Worm (Caenorhabditis elegans): ENCODE data around the gene F57G4.11.
A peak's percentile ranks its signal among the peaks of the same experiment; 100 is the strongest.

F57G4.11 gene

ce11 chrV:17650427-17650826 is 25.4 kb downstream of the F57G4.11 start, which contains the start of gene fbxa-192 (continued):
- TF ChIP-seq hmg-20 (GFP tag; IDR thresholded peaks at IDR 0.05) (no peak), efl-1 (GFP tag; optimal IDR thresholded peaks at IDR 0.05) (no peak)

ce11 chrV:17655205-17655604 is 30.2 kb downstream of the F57G4.11 start:
- no peak for TF ChIP-seq F55B11.4 (tag; optimal IDR thresholded peaks at IDR 0.05; ENCODE audit: borderline replicate concordance, insufficient read depth)
- TF ChIP-seq ekl-4 (GFP tag; IDR thresholded peaks at IDR 0.05): no peak
- TF ChIP-seq C06A6.2 (GFP tag; conservative IDR thresholded peaks at IDR 0.05): no peak
- TF ChIP-seq ama-1 (optimal IDR thresholded peaks at IDR 0.05): no peak
- TF ChIP-seq ama-1 (GFP tag; optimal IDR thresholded peaks at IDR 0.05): no peak
- TF ChIP-seq hsf-1 (GFP tag; IDR thresholded peaks at IDR 0.05): 0 out of 2 replicates have a peak, but pooled peaks have one; percentile 25
- TF ChIP-seq F33H1.4 (GFP tag; IDR thresholded peaks at IDR 0.05): no peak
- no peak for TF ChIP-seq gei-17 (GFP tag; optimal IDR thresholded peaks at IDR 0.05)
- TF ChIP-seq lir-1 (GFP tag; conservative IDR thresholded peaks at IDR 0.05): no peak
- TF ChIP-seq nhr-179 (tag; optimal IDR thresholded peaks at IDR 0.05): no peak
- no peak for TF ChIP-seq snpc-4 (GFP tag; optimal IDR thresholded peaks at IDR 0.05)
- TF ChIP-seq snpc-4 (tag; optimal IDR thresholded peaks at IDR 0.05): no peak
- TF ChIP-seq ztf-6 (GFP tag; IDR thresholded peaks at IDR 0.05): no peak
- peak; percentile 2 for TF ChIP-seq F49E8.2 (tag; optimal IDR thresholded peaks at IDR 0.05; ENCODE audit: insufficient read depth)
- TF ChIP-seq D2030.7 (GFP tag; IDR thresholded peaks at IDR 0.05): peak; percentile 48; the same call in 1 of the 2 replicates
- peak; percentile 64 for TF ChIP-seq madf-6 (GFP tag; IDR thresholded peaks at IDR 0.05)
- TF ChIP-seq lsl-1 (GFP tag; optimal IDR thresholded peaks at IDR 0.05): peak; percentile 75

ce11 chrV:17658824-17659223 is 33.8 kb downstream of the F57G4.11 start:
- no peak for TF ChIP-seq nfya-2 (GFP tag; IDR thresholded peaks at IDR 0.05)
- no peak for TF ChIP-seq hmg-20 (GFP tag; IDR thresholded peaks at IDR 0.05)
- TF ChIP-seq hmg-1.2 (GFP tag; IDR thresholded peaks at IDR 0.05): no peak
- no peak for TF ChIP-seq hlh-12 (tag; optimal IDR thresholded peaks at IDR 0.05)
- no peak for TF ChIP-seq let-607 (tag; optimal IDR thresholded peaks at IDR 0.05)
- no peak for TF ChIP-seq sptf-2 (GFP tag; optimal IDR thresholded peaks at IDR 0.05)
- TF ChIP-seq ceh-91 (GFP tag; IDR thresholded peaks at IDR 0.05): 0 out of 2 replicates have a peak, but pooled peaks have one; percentile 16
- TF ChIP-seq aptf-2 (GFP tag; conservative IDR thresholded peaks at IDR 0.05): no peak
- no peak for TF ChIP-seq B0261.1 (tag; optimal IDR thresholded peaks at IDR 0.05)
- no peak for TF ChIP-seq ZK185.1 (tag; optimal IDR thresholded peaks at IDR 0.05; ENCODE audit: poor library complexity, severe bottlenecking)
- no peak for TF ChIP-seq dpff-1 (tag; optimal IDR thresholded peaks at IDR 0.05)
- TF ChIP-seq T07F8.4 (tag; optimal IDR thresholded peaks at IDR 0.05): no peak
- no peak for TF ChIP-seq unc-62 (GFP tag; optimal IDR thresholded peaks at IDR 0.05)
- peak; percentile 88 for TF ChIP-seq lsl-1 (GFP tag; optimal IDR thresholded peaks at IDR 0.05)
- TF ChIP-seq Y95B8A.8 (GFP tag; IDR thresholded peaks at IDR 0.05): no peak
- TF ChIP-seq nhr-27 (tag; optimal IDR thresholded peaks at IDR 0.05): no peak
- TF ChIP-seq D2030.7 (GFP tag; IDR thresholded peaks at IDR 0.05): peak; percentile 48
- peak; percentile 56 for TF ChIP-seq xnd-1 (tag; optimal IDR thresholded peaks at IDR 0.05)
- TF ChIP-seq Y56A3A.18 (GFP tag; IDR thresholded peaks at IDR 0.05): no peak
- no peak for TF ChIP-seq nfyb-1 (GFP tag; IDR thresholded peaks at IDR 0.05)
- TF ChIP-seq T26A5.8 (tag; optimal IDR thresholded peaks at IDR 0.05): no peak
- peak; percentile 63 for TF ChIP-seq madf-6 (GFP tag; IDR thresholded peaks at IDR 0.05)
- TF ChIP-seq mel-28 (tag; optimal IDR thresholded peaks at IDR 0.05; ENCODE audit: borderline replicate concordance): no peak
- no peak for TF ChIP-seq snpc-3.4 (tag; optimal IDR thresholded peaks at IDR 0.05)
- TF ChIP-seq attf-3 (GFP tag; conservative IDR thresholded peaks at IDR 0.05): no peak
- no peak for TF ChIP-seq ztf-3 (GFP tag; optimal IDR thresholded peaks at IDR 0.05)
- TF ChIP-seq egl-18 (GFP tag; IDR thresholded peaks at IDR 0.05): no peak
- no peak for TF ChIP-seq ccch-3 (GFP tag; optimal IDR thresholded peaks at IDR 0.05)
